Fruit fly (Drosophila melanogaster) whole organism, embryonic: Measurements from ENCODE around the gene NdufA3.
A peak's percentile ranks its signal among the peaks of the same experiment; 100 is the strongest.

ENCODE experiments used
- Abd-B ChIP-seq: fragments of 200-800 bp; sonication (Bioruptor generic); optimal IDR thresholded peaks from 2 replicates; lab custom pipeline; 2018; ENCODE audit warnings: missing biosample characterization, mild to moderate bottlenecking, missing genetic modification characterization, moderate library complexity
- BEAF-32 ChIP-seq: fragments of 200-800 bp; sonication (Bioruptor generic); optimal IDR thresholded peaks from 3 replicates; lab custom pipeline; 2017; ENCODE audit warnings: missing biosample characterization, missing genetic modification characterization, mild to moderate bottlenecking, moderate library complexity, missing genetic modification reagents
- BtbVII ChIP-seq: fragments of 200-800 bp; sonication (Bioruptor generic); optimal IDR thresholded peaks from 3 replicates; lab custom pipeline; 2017; ENCODE audit warnings: missing biosample characterization, mild to moderate bottlenecking, missing genetic modification characterization
- Bteb2 ChIP-seq: fragments of 200-800 bp; sonication (Bioruptor generic); optimal IDR thresholded peaks from 2 replicates; lab custom pipeline; 2016; ENCODE audit warnings: missing biosample characterization, missing genetic modification characterization
- CG10366 ChIP-seq: fragments of 200-800 bp; sonication (Bioruptor generic); IDR thresholded peaks from 2 replicates; pipeline ENCODE4 v1.3.6; 2022; ENCODE audit warnings: missing biosample characterization, missing genetic modification characterization
- CG11093 ChIP-seq: fragments of 200-800 bp; sonication (Bioruptor generic); IDR thresholded peaks from 3 replicates; pipeline ENCODE4 v1.3.6; 2022; ENCODE audit warnings: missing biosample characterization, missing genetic modification characterization
- CG11695 ChIP-seq: fragments of 200-800 bp; sonication (Bioruptor generic); IDR thresholded peaks from 3 replicates; pipeline ENCODE4 v1.3.6; 2022; ENCODE audit warnings: missing biosample characterization, missing genetic modification characterization
- CG13287 ChIP-seq: fragments of 200-800 bp; sonication (Bioruptor generic); IDR thresholded peaks from 2 replicates; pipeline ENCODE4 v1.3.6; 2022; ENCODE audit warnings: missing biosample characterization, missing genetic modification characterization; ENCODE audit not compliant: partially characterized antibody
- CG15479 ChIP-seq: fragments of 200-800 bp; sonication (Bioruptor generic); optimal IDR thresholded peaks from 3 replicates; lab custom pipeline; 2019; ENCODE audit warnings: missing biosample characterization, mild to moderate bottlenecking, missing genetic modification characterization, moderate library complexity
- CG15696 ChIP-seq: fragments of 200-800 bp; sonication (Bioruptor generic); optimal IDR thresholded peaks from 2 replicates; lab custom pipeline; 2019; ENCODE audit warnings: missing biosample characterization, mild to moderate bottlenecking, missing genetic modification characterization, moderate library complexity
- CG18262 ChIP-seq: fragments of 200-800 bp; optimal IDR thresholded peaks from 3 replicates; lab custom pipeline; 2019; ENCODE audit warnings: missing biosample characterization, mild to moderate bottlenecking, missing genetic modification characterization, moderate library complexity
- CG18764 ChIP-seq: fragments of 200-800 bp; sonication (Bioruptor generic); optimal IDR thresholded peaks from 3 replicates; lab custom pipeline; 2016; ENCODE audit warnings: missing biosample characterization, missing genetic modification characterization
- CG33213 ChIP-seq: fragments of 200-800 bp; sonication (Bioruptor generic); optimal IDR thresholded peaks from 3 replicates; lab custom pipeline; 2016; ENCODE audit warnings: missing biosample characterization, missing genetic modification characterization
- CG3847 ChIP-seq: fragments of 200-800 bp; sonication (Bioruptor generic); IDR thresholded peaks from 2 replicates; pipeline ENCODE4 v1.3.6; 2022; ENCODE audit warnings: missing biosample characterization, missing genetic modification characterization
- CG4404 ChIP-seq: fragments of 200-800 bp; sonication (Bioruptor generic); IDR thresholded peaks from 2 replicates; pipeline ENCODE4 v1.3.6; 2022; ENCODE audit warnings: missing biosample characterization, missing genetic modification characterization
- CG6854 ChIP-seq: fragments of 200-800 bp; sonication (Bioruptor generic); optimal IDR thresholded peaks from 3 replicates; lab custom pipeline; 2017; ENCODE audit warnings: missing biosample characterization, mild to moderate bottlenecking, missing genetic modification characterization
- CG8478 ChIP-seq: fragments of >200 bp; optimal IDR thresholded peaks from 2 replicates; lab custom pipeline; 2018
- CG8944 ChIP-seq: fragments of 200-800 bp; sonication (Bioruptor generic); optimal IDR thresholded peaks from 3 replicates; lab custom pipeline; 2016; ENCODE audit warnings: missing biosample characterization, missing genetic modification characterization
- D19A ChIP-seq: fragments of 200-800 bp; optimal IDR thresholded peaks from 3 replicates; lab custom pipeline; 2019; ENCODE audit warnings: missing biosample characterization, mild to moderate bottlenecking, missing genetic modification characterization, moderate library complexity
- Dip2 ChIP-seq: fragments of 200-800 bp; sonication (Bioruptor generic); IDR thresholded peaks from 2 replicates; pipeline ENCODE4 v1.3.6; 2022; ENCODE audit warnings: missing biosample characterization, missing genetic modification characterization
- E2f1 ChIP-seq: fragments of 200-800 bp; sonication (Bioruptor generic); IDR thresholded peaks from 2 replicates; pipeline ENCODE4 v1.3.6; 2022; ENCODE audit warnings: missing biosample characterization, missing genetic modification characterization
- Hey ChIP-seq: fragments of 200-800 bp; sonication (Bioruptor generic); optimal IDR thresholded peaks from 3 replicates; lab custom pipeline; 2018; ENCODE audit warnings: missing biosample characterization, mild to moderate bottlenecking, missing genetic modification characterization
- HmgZ ChIP-seq: fragments of 200-800 bp; sonication (Bioruptor generic); optimal IDR thresholded peaks from 2 replicates; lab custom pipeline; 2018; ENCODE audit warnings: missing biosample characterization, mild to moderate bottlenecking, missing genetic modification characterization
- Jarid2 ChIP-seq: fragments of 200-800 bp; sonication (Bioruptor generic); optimal IDR thresholded peaks from 3 replicates; lab custom pipeline; 2017; ENCODE audit warnings: mild to moderate bottlenecking, missing biosample characterization, missing genetic modification reagents, missing genetic modification characterization
- Lim3 ChIP-seq: fragments of 200-800 bp; sonication (Bioruptor generic); IDR thresholded peaks from 2 replicates; pipeline ENCODE4 v1.3.6; 2022; ENCODE audit warnings: missing biosample characterization, missing genetic modification characterization
- Max ChIP-seq: fragments of 200-800 bp; sonication (Bioruptor generic); optimal IDR thresholded peaks from 2 replicates; lab custom pipeline; 2016; ENCODE audit warnings: missing biosample characterization, mild to moderate bottlenecking, missing genetic modification characterization
- Oaz ChIP-seq: fragments of 200-800 bp; sonication (Bioruptor generic); IDR thresholded peaks from 2 replicates; pipeline ENCODE4 v1.3.6; 2022; ENCODE audit warnings: missing biosample characterization, missing genetic modification characterization
- Oli ChIP-seq: fragments of 200-800 bp; sonication (Bioruptor generic); optimal IDR thresholded peaks from 2 replicates; lab custom pipeline; 2018; ENCODE audit warnings: missing biosample characterization, mild to moderate bottlenecking, missing genetic modification characterization, moderate library complexity
- Opbp ChIP-seq: fragments of 200-800 bp; sonication (Bioruptor generic); IDR thresholded peaks from 3 replicates; pipeline ENCODE4 v1.3.6; 2022; ENCODE audit warnings: missing biosample characterization, missing genetic modification characterization; ENCODE audit not compliant: partially characterized antibody
- Poxn ChIP-seq: fragments of 200-800 bp; sonication (Bioruptor generic); IDR thresholded peaks from 2 replicates; pipeline ENCODE4 v1.3.6; 2022; ENCODE audit warnings: missing biosample characterization, missing genetic modification characterization
- Sry-δ ChIP-seq: fragments of 200-800 bp; sonication (Bioruptor generic); optimal IDR thresholded peaks from 2 replicates; lab custom pipeline; 2016; ENCODE audit warnings: missing biosample characterization, missing genetic modification characterization
- ac ChIP-seq: fragments of 200-800 bp; sonication (Bioruptor generic); optimal IDR thresholded peaks from 3 replicates; lab custom pipeline; 2017; ENCODE audit warnings: missing biosample characterization, mild to moderate bottlenecking, missing genetic modification characterization
- ap ChIP-seq: fragments of 200-800 bp; sonication (Bioruptor generic); IDR thresholded peaks from 2 replicates; pipeline ENCODE4 v1.3.6; 2022; ENCODE audit warnings: missing biosample characterization, missing genetic modification characterization
- ato ChIP-seq: fragments of 200-800 bp; sonication (Bioruptor generic); IDR thresholded peaks from 2 replicates; pipeline ENCODE4 v1.3.6; 2022; ENCODE audit warnings: missing biosample characterization, missing genetic modification characterization; ENCODE audit not compliant: partially characterized antibody
- btn ChIP-seq: fragments of 200-800 bp; sonication (Bioruptor generic); optimal IDR thresholded peaks from 2 replicates; lab custom pipeline; 2016; ENCODE audit warnings: missing biosample characterization, missing genetic modification characterization
- danr ChIP-seq: fragments of 200-800 bp; sonication (Bioruptor generic); IDR thresholded peaks from 2 replicates; pipeline ENCODE4 v1.3.6; 2022; ENCODE audit warnings: missing biosample characterization, missing genetic modification characterization
- dmrt99B ChIP-seq: fragments of 200-800 bp; sonication (Bioruptor generic); optimal IDR thresholded peaks from 2 replicates; lab custom pipeline; 2018; ENCODE audit warnings: missing biosample characterization, mild to moderate bottlenecking, missing genetic modification characterization, moderate library complexity
- fd3F ChIP-seq: fragments of 200-800 bp; sonication (Bioruptor generic); optimal IDR thresholded peaks from 2 replicates; lab custom pipeline; 2018; ENCODE audit warnings: missing biosample characterization, mild to moderate bottlenecking, missing genetic modification characterization, moderate library complexity
- fru ChIP-seq: fragments of >200 bp; optimal IDR thresholded peaks from 2 replicates; lab custom pipeline; 2017
- gce ChIP-seq: fragments of 200-800 bp; sonication (Bioruptor generic); IDR thresholded peaks from 3 replicates; pipeline ENCODE4 v1.3.6; 2022; ENCODE audit warnings: missing biosample characterization, missing genetic modification characterization
- insv ChIP-seq, 2 experiments: fragments of 200-800 bp; sonication (Bioruptor generic); optimal IDR thresholded peaks; 3 replicates each; lab custom pipeline; 2016 to 2018; ENCODE audit warnings: missing biosample characterization in 2 of 2, missing genetic modification characterization in 2 of 2
- pb ChIP-seq: fragments of 200-800 bp; sonication (Bioruptor generic); optimal IDR thresholded peaks from 3 replicates; lab custom pipeline; 2016; ENCODE audit warnings: missing biosample characterization, missing genetic modification characterization
- psq ChIP-seq: fragments of 200-800 bp; sonication (Bioruptor generic); optimal IDR thresholded peaks from 2 replicates; lab custom pipeline; 2017; ENCODE audit warnings: missing biosample characterization, missing genetic modification characterization
- ro ChIP-seq: fragments of 200-800 bp; sonication (Bioruptor generic); IDR thresholded peaks from 2 replicates; pipeline ENCODE4 v1.3.6; 2022; ENCODE audit warnings: missing biosample characterization, missing genetic modification characterization
- sc ChIP-seq, 3 experiments: fragments of >200 bp in 2 of 3; fragments of 200-800 bp in 1 of 3; sonication (Bioruptor generic) in 1 of 3; optimal IDR thresholded peaks; 2 replicates in 2 of 3; 3 replicates in 1 of 3; lab custom pipeline; 2017; ENCODE audit warnings: mild to moderate bottlenecking in 1 of 3, missing biosample characterization in 1 of 3, missing genetic modification characterization in 1 of 3, missing genetic modification reagents in 1 of 3
- seq ChIP-seq: fragments of 200-800 bp; sonication (Bioruptor generic); IDR thresholded peaks from 2 replicates; pipeline ENCODE4 v1.3.6; 2022; ENCODE audit warnings: missing biosample characterization, missing genetic modification characterization
- sr ChIP-seq: fragments of 200-800 bp; sonication (Bioruptor generic); IDR thresholded peaks from 3 replicates; pipeline ENCODE4 v1.3.6; 2022; ENCODE audit warnings: missing biosample characterization, missing genetic modification characterization
- stwl ChIP-seq: fragments of 200-800 bp; sonication (Bioruptor generic); optimal IDR thresholded peaks from 3 replicates; lab custom pipeline; 2018; ENCODE audit warnings: missing biosample characterization, mild to moderate bottlenecking, missing genetic modification characterization, moderate library complexity
- tgo ChIP-seq: fragments of 200-800 bp; sonication (Bioruptor generic); IDR thresholded peaks from 3 replicates; pipeline ENCODE4 v1.3.6; 2022; ENCODE audit warnings: missing biosample characterization, missing genetic modification characterization
- tna ChIP-seq: fragments of 200-800 bp; sonication (Bioruptor generic); IDR thresholded peaks from 2 replicates; pipeline ENCODE4 v1.3.6; 2022; ENCODE audit warnings: missing biosample characterization, missing genetic modification characterization; ENCODE audit not compliant: partially characterized antibody
- toy ChIP-seq: fragments of 200-800 bp; sonication (Bioruptor generic); IDR thresholded peaks from 2 replicates; pipeline ENCODE4 v1.3.6; 2022; ENCODE audit warnings: missing biosample characterization, missing genetic modification characterization
- zen2 ChIP-seq: fragments of 200-800 bp; sonication (Bioruptor generic); IDR thresholded peaks from 3 replicates; pipeline ENCODE4 v1.3.6; 2022; ENCODE audit warnings: missing biosample characterization, missing genetic modification characterization; ENCODE audit not compliant: partially characterized antibody

The NdufA3 gene

DNA sequence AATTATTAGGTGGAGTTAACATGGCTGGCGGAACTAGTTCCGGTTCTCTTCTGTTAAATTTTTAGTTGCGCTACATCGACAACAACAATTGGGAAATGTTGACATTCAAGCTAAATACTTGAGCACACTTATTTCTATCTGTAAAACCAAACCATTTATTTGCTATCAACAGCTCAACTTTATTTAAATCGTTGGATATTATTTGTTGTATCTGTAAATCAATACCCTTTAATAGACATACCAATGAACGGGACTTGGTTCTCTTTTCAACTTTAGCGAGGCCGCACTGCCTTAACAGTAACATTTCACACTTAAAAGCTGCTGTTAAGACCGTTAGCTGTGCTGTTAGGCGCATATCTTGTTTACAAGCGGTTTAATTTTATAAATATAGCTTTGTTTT is 33.8 kb upstream of the NdufA3 start, which contains the start of gene CG12106 (continued):
- no peak for TF ChIP-seq BEAF-32 (GFP tag; lab: Kevin White, UChicago)
- TF ChIP-seq CG11093 = no peak
- no peak for TF ChIP-seq CG6854 (GFP tag; lab: Kevin White, UChicago)
- no peak for TF ChIP-seq Lim3 (GFP tag; lab: Robert Waterston, UW)
- no peak for TF ChIP-seq tna (GFP tag; lab: Robert Waterston, UW)
- TF ChIP-seq Sry-δ (GFP tag; lab: Kevin White, UChicago) = no peak
- TF ChIP-seq HmgZ (tag; lab: Kevin White, UChicago) = peak; percentile 3
- TF ChIP-seq pb (GFP tag; lab: Kevin White, UChicago) = no peak
- peak; percentile 36; the same call in 1 of the 2 replicates for TF ChIP-seq CG10366 (GFP tag; lab: Robert Waterston, UW)
- no peak for TF ChIP-seq CG18764 (GFP tag; lab: Kevin White, UChicago)
- no peak for TF ChIP-seq gce
- no peak for TF ChIP-seq ap (GFP tag; lab: Robert Waterston, UW)
- TF ChIP-seq sc (optimal IDR thresholded peaks at IDR 0.05; lab: Kevin White, UChicago) = no peak
- TF ChIP-seq sc (GFP tag; optimal IDR thresholded peaks at IDR 0.05; lab: Kevin White, UChicago) = no peak
- TF ChIP-seq Poxn (GFP tag; lab: Robert Waterston, UW) = no peak
- no peak for TF ChIP-seq fru
- TF ChIP-seq Dip2 (GFP tag; lab: Robert Waterston, UW) = no peak
- TF ChIP-seq ato (GFP tag; lab: Robert Waterston, UW) = no peak
- TF ChIP-seq Abd-B (GFP tag; lab: Kevin White, UChicago) = peak; percentile 23
- TF ChIP-seq tgo = peak; percentile 62; the same call in 2 of the 3 replicates
- peak; percentile 22 for TF ChIP-seq fd3F
- TF ChIP-seq CG15696 (tag; lab: Kevin White, UChicago) = peak; percentile 30
- no peak for TF ChIP-seq CG3847 (GFP tag; lab: Robert Waterston, UW)
- TF ChIP-seq BtbVII (GFP tag; lab: Kevin White, UChicago) = no peak
- peak; percentile 42; the same call in 1 of the 2 replicates for TF ChIP-seq Oaz (GFP tag; lab: Robert Waterston, UW)
- no peak for TF ChIP-seq D19A (tag; lab: Kevin White, UChicago)
- TF ChIP-seq CG8944 (GFP tag; lab: Kevin White, UChicago) = no peak
- no peak for TF ChIP-seq CG33213 (GFP tag; lab: Kevin White, UChicago)
- no peak for TF ChIP-seq CG13287
- TF ChIP-seq Oli (tag; lab: Kevin White, UChicago) = peak; percentile 25
- peak; percentile 29 for TF ChIP-seq CG15479 (GFP tag; lab: Kevin White, UChicago)
- TF ChIP-seq Jarid2 (GFP tag; lab: Kevin White, UChicago) = no peak
- no peak for TF ChIP-seq Max (GFP tag; lab: Kevin White, UChicago)
- no peak for TF ChIP-seq Opbp
- no peak for TF ChIP-seq ro
- TF ChIP-seq sr (GFP tag; lab: Robert Waterston, UW) = no peak
- no peak for TF ChIP-seq psq (GFP tag; lab: Kevin White, UChicago)
- 0 out of 2 replicates have a peak, but pooled peaks have one; percentile 31 for TF ChIP-seq seq (GFP tag; lab: Robert Waterston, UW)
- peak; percentile 31; the same call in 1 of the 2 replicates for TF ChIP-seq CG4404
- TF ChIP-seq toy (GFP tag; lab: Robert Waterston, UW) = no peak
- peak; percentile 36 for TF ChIP-seq CG18262 (tag; lab: Kevin White, UChicago)
- TF ChIP-seq btn (GFP tag; lab: Kevin White, UChicago) = no peak
- TF ChIP-seq CG8478 (lab: Kevin White, UChicago) = no peak
- peak; percentile 40 for TF ChIP-seq dmrt99B (tag; lab: Kevin White, UChicago)
- no peak for TF ChIP-seq danr (GFP tag; lab: Robert Waterston, UW)
- no peak for TF ChIP-seq zen2 (GFP tag; lab: Robert Waterston, UW)
- TF ChIP-seq stwl (tag; lab: Kevin White, UChicago) = no peak
- peak; percentile 45; the same call in 1 of the 3 replicates for TF ChIP-seq CG11695 (GFP tag; lab: Robert Waterston, UW)
- peak; percentile 40 for TF ChIP-seq E2f1 (GFP tag; lab: Robert Waterston, UW)
- no peak for TF ChIP-seq ac
- no peak for TF ChIP-seq insv (GFP tag; optimal IDR thresholded peaks at IDR 0.05; lab: Kevin White, UChicago)
- no peak for TF ChIP-seq Hey (tag; lab: Kevin White, UChicago)
- no peak for TF ChIP-seq Bteb2 (GFP tag; lab: Kevin White, UChicago)
